Fruit fly (Drosophila melanogaster): ENCODE results near the gene Coq8.
A peak's percentile ranks its signal among the peaks of the same experiment; 100 is the strongest.

Gene Coq8

dm6 chrX:12923258-12923901 is 22.5 kb upstream of the Coq8 start (continued):
- TF ChIP-seq nom (GFP tag; optimal IDR thresholded peaks at IDR 0.05) (no peak), MTF-1 (GFP tag; optimal IDR thresholded peaks at IDR 0.05; ENCODE audit: borderline replicate concordance) (no peak), chinmo (GFP tag; IDR thresholded peaks at IDR 0.05; ENCODE audit: partially characterized antibody) (no peak), Sox102F (GFP tag; optimal IDR thresholded peaks at IDR 0.05) (peak; percentile 35), CG16813 (GFP tag; IDR thresholded peaks at IDR 0.05; ENCODE audit: partially characterized antibody) (no peak), Neu2 (GFP tag; optimal IDR thresholded peaks at IDR 0.05; ENCODE audit: borderline replicate concordance) (no peak), CG4617 (GFP tag; optimal IDR thresholded peaks at IDR 0.05; ENCODE audit: borderline replicate concordance) (no peak), CG12219 (GFP tag; optimal IDR thresholded peaks at IDR 0.05) (no peak), sima (GFP tag; optimal IDR thresholded peaks at IDR 0.05) (no peak), Ets97D (GFP tag; optimal IDR thresholded peaks at IDR 0.05) (no peak), Elba2 (GFP tag; optimal IDR thresholded peaks at IDR 0.05) (no peak), Fer2 (tag; optimal IDR thresholded peaks at IDR 0.05) (no peak), lbe (GFP tag; optimal IDR thresholded peaks at IDR 0.05) (no peak), crp (GFP tag; optimal IDR thresholded peaks at IDR 0.05) (no peak), D19B (GFP tag; optimal IDR thresholded peaks at IDR 0.05) (no peak), Adf1 (GFP tag; IDR thresholded peaks at IDR 0.05) (no peak), hbn (GFP tag; IDR thresholded peaks at IDR 0.05; ENCODE audit: partially characterized antibody) (no peak), klu (GFP tag; IDR thresholded peaks at IDR 0.05) (no peak), ttk (GFP tag; IDR thresholded peaks at IDR 0.05) (no peak), BtbVII (GFP tag; optimal IDR thresholded peaks at IDR 0.05) (no peak), gsb-n (tag; optimal IDR thresholded peaks at IDR 0.05) (peak; percentile 34), Dip2 (GFP tag; IDR thresholded peaks at IDR 0.05) (no peak), CG14441 (GFP tag; IDR thresholded peaks at IDR 0.05) (no peak), Hmr (GFP tag; optimal IDR thresholded peaks at IDR 0.05) (no peak), her (GFP tag; optimal IDR thresholded peaks at IDR 0.05) (no peak), Nf-YC (tag; optimal IDR thresholded peaks at IDR 0.05) (no peak), Ssrp (tag; optimal IDR thresholded peaks at IDR 0.05) (peak; percentile 34), CG13296 (GFP tag; optimal IDR thresholded peaks at IDR 0.05) (no peak), CG11456 (GFP tag; IDR thresholded peaks at IDR 0.05) (no peak), Side (GFP tag; optimal IDR thresholded peaks at IDR 0.05) (no peak), Six4 (GFP tag; optimal IDR thresholded peaks at IDR 0.05) (no peak), CG3726 (GFP tag; IDR thresholded peaks at IDR 0.05) (no peak), B-H1 (GFP tag; IDR thresholded peaks at IDR 0.05) (no peak), CG17829 (tag; optimal IDR thresholded peaks at IDR 0.05) (peak; percentile 32), sens (GFP tag) (peak; percentile 80), Abd-B (GFP tag; optimal IDR thresholded peaks at IDR 0.05) (no peak), Oli (tag; optimal IDR thresholded peaks at IDR 0.05) (peak; percentile 33), CG9797 (GFP tag; optimal IDR thresholded peaks at IDR 0.05) (no peak), CG6854 (GFP tag; optimal IDR thresholded peaks at IDR 0.05) (no peak), CrebB (tag; optimal IDR thresholded peaks at IDR 0.05) (no peak), exex (tag; optimal IDR thresholded peaks at IDR 0.05) (no peak), CG8359 (GFP tag; optimal IDR thresholded peaks at IDR 0.05; ENCODE audit: borderline replicate concordance) (no peak), ftz-f1 (GFP tag; optimal IDR thresholded peaks at IDR 0.05) (no peak), CG6791 (GFP tag; IDR thresholded peaks at IDR 0.05; ENCODE audit: partially characterized antibody) (no peak), sc (optimal IDR thresholded peaks at IDR 0.05) (no peak), sc (GFP tag; optimal IDR thresholded peaks at IDR 0.05) (peak; percentile 9), CG3065 (GFP tag; optimal IDR thresholded peaks at IDR 0.05) (no peak), tgo (GFP tag; IDR thresholded peaks at IDR 0.05) (0 out of 3 replicates have a peak, but pooled peaks have one; percentile 27), Nf-YB (GFP tag; optimal IDR thresholded peaks at IDR 0.05) (no peak), Sry-β (GFP tag; optimal IDR thresholded peaks at IDR 0.05) (no peak)

Measured in whole organism, embryonic.